Worm (Caenorhabditis elegans): ENCODE measurements around the gene F01G10.4.

ce11 chrIV:10275050-10275449 lies 42.7 kb upstream of the F01G10.4 start:
- no peak for TF ChIP-seq F13C5.2 (tag; optimal IDR thresholded peaks at IDR 0.05)
- no peak for TF ChIP-seq ama-1 (optimal IDR thresholded peaks at IDR 0.05)
- no peak for TF ChIP-seq flt-1 (GFP tag; IDR thresholded peaks at IDR 0.05)
- no peak for TF ChIP-seq hmbx-1 (tag; optimal IDR thresholded peaks at IDR 0.05)
- no peak for TF ChIP-seq ceh-13 (GFP tag; optimal IDR thresholded peaks at IDR 0.05)
- TF ChIP-seq ets-7 (tag; optimal IDR thresholded peaks at IDR 0.05), result no peak
- TF ChIP-seq tbx-11 (GFP tag; IDR thresholded peaks at IDR 0.05), result no peak
- TF ChIP-seq tbx-37 (GFP tag; conservative IDR thresholded peaks at IDR 0.05), result no peak
